Fruit fly (Drosophila melanogaster): ENCODE data around the gene baz.

DNA sequence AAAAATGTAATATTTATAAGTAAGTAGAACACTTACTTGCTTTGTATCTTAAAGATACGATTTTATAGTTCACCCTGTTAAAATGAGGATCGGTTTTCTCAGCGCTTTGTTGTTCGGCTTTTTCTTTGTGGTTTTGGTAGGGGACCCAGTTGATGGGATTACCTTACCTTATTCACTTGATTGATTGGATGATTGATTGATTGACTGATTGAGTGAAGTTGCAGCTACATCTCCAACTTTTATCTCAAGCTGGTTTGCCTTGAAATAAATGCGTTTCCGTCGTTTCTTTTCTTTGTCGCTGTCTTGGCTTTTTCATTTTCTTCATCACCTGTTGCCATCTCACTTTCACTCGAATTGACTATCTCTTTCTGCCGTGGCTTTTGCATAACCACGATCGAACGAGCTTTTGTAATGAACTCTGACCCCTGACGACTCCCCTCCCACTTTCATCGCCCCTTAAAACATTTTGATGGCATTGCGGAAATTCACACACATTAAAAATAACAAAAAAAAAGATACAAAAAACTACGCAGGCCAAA, 13.0 kb downstream of the baz start:
- no peak for TF ChIP-seq Gug (GFP tag; IDR thresholded peaks at IDR 0.05)
- TF ChIP-seq CG3919 (GFP tag; optimal IDR thresholded peaks at IDR 0.05) = no peak
- no peak for TF ChIP-seq CG16779 (tag; optimal IDR thresholded peaks at IDR 0.05)
- TF ChIP-seq net (GFP tag; optimal IDR thresholded peaks at IDR 0.05) = no peak
- no peak for TF ChIP-seq CG8632 (GFP tag; optimal IDR thresholded peaks at IDR 0.05)
- no peak for TF ChIP-seq CG15336 (GFP tag; IDR thresholded peaks at IDR 0.05)
- TF ChIP-seq dac (GFP tag; optimal IDR thresholded peaks at IDR 0.05) = no peak
- TF ChIP-seq achi (GFP tag; optimal IDR thresholded peaks at IDR 0.05) = no peak
- TF ChIP-seq Sox14 (GFP tag; optimal IDR thresholded peaks at IDR 0.05) = no peak
- no peak for TF ChIP-seq cyc (GFP tag; optimal IDR thresholded peaks at IDR 0.05)
- no peak for TF ChIP-seq CG6276 (GFP tag; optimal IDR thresholded peaks at IDR 0.05)
- no peak for TF ChIP-seq Smox (GFP tag; optimal IDR thresholded peaks at IDR 0.05)
- TF ChIP-seq CG6792 (GFP tag; optimal IDR thresholded peaks at IDR 0.05) = no peak

Data from whole organism, prepupa.